Fruit fly (Drosophila melanogaster) whole organism, larva: ENCODE results near the gene CG9698.

Experiments used
- noc ChIP-seq: fragments of 200-800 bp; sonication (Bioruptor generic); optimal IDR thresholded peaks from 3 replicates; lab custom pipeline; 2019; ENCODE audit warnings: missing biosample characterization, mild to moderate bottlenecking, missing genetic modification characterization, moderate library complexity

CG9698 gene

DNA sequence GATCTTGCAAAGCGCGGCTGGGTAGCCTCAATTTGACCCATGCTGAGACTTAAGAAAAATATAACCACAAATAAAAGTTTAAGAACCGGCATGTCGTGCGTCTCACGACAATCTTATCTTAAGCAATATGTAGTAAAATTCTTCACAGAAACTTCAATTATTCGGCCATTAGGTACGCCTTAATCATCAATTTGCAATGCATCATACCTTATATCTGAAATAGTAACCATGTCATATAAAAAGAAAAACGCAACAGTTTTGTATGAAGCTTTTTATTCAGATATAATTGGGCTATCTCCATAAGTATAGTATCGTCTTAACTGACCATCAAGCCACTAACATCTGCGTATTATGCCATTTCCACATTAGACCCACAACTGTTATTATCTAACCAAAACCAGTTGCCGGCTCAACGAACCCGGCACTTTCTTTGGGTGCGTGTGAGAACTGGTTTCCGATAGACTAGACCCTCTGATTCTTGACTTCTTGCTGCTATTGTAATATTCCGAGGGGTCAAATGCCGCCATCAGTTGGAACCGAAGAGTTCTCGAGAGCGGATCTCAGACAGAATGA is at the start of gene CG9698, which contains the start of gene CG31524:
CG9698 (plus strand) TSS at position 523 of the 573 bp plus-strand sequence.
CG31524 (minus strand) TSS at position 101 of the 573 bp plus-strand sequence.
- no peak for TF ChIP-seq noc (tag; lab: Kevin White, UChicago)

DNA sequence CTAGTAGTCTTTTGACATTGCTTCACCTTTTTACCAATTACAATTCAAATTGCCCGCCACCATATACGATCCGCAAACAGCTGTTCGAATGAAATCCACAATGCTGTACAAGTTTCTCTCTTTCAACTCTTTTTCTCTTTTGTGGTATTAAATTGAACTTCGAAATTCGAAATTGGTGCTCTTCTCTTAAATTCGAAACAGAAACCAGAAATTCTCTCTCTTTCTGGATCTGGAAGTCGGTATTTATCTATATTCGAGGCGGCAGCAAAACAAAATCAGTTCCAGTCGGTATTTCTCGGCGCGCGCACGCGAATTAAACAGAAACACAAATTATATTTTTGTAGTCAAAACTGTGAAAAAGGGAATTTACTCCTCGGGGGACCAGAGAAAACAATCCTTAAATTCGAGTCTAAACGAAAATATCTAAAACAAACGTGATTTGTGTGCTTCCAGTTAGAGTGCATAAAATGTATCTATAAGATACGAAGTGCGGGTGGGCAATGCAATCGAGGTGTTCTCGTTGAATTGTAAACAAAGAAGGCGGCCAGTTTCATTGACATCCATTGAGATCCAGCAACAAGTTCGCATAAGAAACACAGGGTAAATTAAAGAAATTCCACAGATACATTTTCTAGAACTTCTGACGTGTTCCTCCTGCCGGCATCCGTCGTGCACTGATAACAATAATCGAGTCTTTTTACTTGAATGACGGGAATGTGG is 48.6 kb upstream of the CG9698 start, which contains the start of gene PH4alphaEFB:
PH4alphaEFB (plus strand) TSS at position 276 of the 720 bp plus-strand sequence.
- no peak for TF ChIP-seq noc (tag; lab: Kevin White, UChicago)

dm6 chr3R:30466515-30466914 is 48.1 kb upstream of the CG9698 start:
- TF ChIP-seq noc (tag; lab: Kevin White, UChicago): no peak

DNA sequence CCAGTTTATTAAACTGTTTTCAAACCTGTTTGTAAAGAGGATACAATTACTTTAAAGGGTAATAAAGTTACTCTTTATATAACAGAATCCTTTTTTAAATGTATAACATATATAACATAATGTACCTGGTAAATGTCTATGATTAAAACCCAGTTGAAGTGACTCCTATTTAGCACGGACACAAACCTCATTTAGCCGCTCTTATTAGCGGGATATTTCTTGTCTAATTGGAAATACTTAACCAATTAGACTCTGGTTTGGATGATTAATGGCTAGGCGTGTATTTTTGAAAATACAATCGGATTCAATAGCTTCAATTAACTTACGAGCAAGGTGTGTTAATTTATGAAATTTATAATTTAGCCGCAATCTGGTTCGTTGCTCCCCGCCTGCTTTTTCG is 47.5 kb upstream of the CG9698 start:
- no peak for TF ChIP-seq noc (tag; lab: Kevin White, UChicago)

DNA sequence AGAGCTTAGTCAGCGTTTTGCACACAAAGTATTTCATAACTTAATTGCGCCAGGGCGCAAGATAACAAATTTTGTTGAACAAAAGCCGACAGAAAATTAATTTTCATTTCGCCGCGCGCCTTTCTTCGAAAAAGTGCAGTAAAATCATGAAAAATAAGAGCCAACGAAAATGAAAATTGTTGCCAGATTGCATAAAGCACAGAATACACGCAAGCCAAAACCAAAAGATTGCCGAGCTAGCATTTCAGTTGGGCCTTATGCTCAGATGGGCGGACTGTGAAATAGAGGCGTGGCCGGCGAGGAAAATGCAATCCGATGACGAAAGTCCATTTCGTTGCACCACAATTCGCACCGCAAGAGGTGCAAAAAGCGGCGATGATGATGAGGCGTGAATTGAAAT is 43.9 kb upstream of the CG9698 start:
- no peak for TF ChIP-seq noc (tag; lab: Kevin White, UChicago)

DNA sequence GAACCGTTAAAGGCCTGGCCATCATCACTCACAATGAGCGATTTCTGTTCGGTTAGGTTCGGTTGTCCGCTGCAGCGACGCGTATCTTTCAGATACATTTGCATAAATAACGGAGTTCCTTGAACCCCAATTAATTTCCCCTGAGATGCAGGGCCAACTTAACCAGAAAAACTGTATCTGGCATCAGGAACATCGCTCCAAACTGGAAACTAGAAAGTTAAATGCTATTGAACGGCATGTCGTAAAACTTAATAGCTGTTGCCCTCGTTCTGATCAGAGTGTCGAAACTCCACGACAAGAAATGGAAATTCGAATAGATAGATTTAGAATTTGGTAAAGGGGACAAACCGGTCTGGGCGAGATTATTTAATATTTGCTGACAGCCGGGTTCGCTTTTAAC is 42.2 kb upstream of the CG9698 start:
- TF ChIP-seq noc (tag; lab: Kevin White, UChicago): no peak

- TF ChIP-seq noc (tag; lab: Kevin White, UChicago): no peak
Observed at dm6 chr3R:30474667-30475213, 39.8 kb upstream of the CG9698 start.

DNA sequence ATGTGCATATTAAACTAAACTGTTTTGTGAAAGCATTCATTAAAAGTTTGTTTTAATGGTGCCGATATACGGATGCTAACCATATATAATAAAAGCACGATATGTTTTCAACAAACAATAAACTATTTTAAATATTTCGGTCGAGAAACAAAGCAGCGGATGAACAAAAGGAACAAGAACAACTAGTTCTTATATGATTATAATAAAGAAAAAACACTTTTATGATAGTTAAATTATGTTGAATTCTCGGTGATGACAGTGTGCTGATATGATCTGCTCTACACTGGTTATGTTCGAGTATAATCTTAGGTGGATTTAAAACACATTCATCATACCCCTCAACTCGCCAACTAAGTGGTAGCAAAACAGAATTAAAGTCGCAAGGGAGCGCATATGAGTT is 38.7 kb upstream of the CG9698 start:
- TF ChIP-seq noc (tag; lab: Kevin White, UChicago): no peak

DNA sequence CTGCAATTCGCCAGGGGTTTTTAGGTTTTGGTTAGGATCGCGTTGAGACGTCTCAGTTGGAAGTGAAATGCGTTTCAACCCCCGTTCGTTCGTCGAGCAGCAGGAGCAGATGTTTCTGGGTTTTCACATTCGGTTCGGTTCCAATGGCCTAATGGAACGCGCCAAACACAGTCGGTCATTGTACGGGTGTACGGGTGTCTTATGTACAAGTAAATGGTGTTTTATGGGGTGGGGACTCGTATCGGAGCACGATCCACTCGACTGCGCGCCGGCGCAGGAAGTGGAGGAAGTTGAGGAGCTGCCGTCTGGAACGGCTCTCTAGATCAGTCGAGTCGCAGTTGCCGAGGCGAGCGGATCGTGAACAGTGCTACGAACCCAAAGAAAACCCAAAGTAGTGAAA is 38.2 kb upstream of the CG9698 start, which contains the start of gene spdo:
spdo (plus strand) TSS at position 318 of the 400 bp plus-strand sequence.
- no peak for TF ChIP-seq noc (tag; lab: Kevin White, UChicago)

DNA sequence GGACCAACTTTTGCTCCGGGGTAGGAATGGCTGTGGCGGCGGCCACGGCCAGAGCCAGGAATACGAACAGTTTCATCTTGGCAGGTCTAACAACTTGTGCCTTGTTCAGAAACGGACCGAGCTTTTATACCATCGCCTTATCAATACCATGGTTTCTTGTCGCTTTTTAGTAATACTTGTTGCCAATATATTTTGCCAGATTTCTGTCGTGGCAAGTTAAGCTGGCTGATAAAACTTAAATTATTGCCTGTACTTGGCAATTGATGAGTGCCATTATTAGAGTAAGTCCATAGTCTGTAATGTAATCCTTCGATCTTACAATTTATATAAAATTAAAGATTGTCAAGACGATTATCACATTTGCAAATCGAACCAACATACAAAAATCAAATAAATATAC is 26.7 kb upstream of the CG9698 start, which contains the start of gene Jon99Fii:
Jon99Fii (minus strand) TSS at position 101 of the 400 bp plus-strand sequence.
- no peak for TF ChIP-seq noc (tag; lab: Kevin White, UChicago)

DNA sequence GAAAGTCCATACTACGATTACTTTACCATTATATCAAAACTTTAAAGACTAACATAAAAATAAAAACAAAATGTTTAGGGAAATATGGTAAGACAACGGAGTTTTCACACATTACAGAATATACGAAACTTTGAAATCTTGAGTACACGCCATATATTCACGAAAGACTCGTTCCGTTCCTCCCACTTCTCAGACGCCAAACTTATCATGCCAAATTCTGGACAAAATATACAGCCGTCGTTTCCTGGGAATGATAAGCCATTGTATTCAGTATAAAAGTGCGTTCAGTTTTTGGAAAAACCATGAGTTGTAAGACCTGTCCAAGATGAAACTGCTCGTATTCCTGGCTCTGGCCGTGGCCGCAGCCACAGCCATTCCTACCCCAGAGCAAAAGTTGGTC is 25.9 kb upstream of the CG9698 start, which contains the start of gene Jon99Fi:
Jon99Fi (plus strand) TSS at position 301 of the 400 bp plus-strand sequence.
- peak; percentile 47 for TF ChIP-seq noc (tag; lab: Kevin White, UChicago)

DNA sequence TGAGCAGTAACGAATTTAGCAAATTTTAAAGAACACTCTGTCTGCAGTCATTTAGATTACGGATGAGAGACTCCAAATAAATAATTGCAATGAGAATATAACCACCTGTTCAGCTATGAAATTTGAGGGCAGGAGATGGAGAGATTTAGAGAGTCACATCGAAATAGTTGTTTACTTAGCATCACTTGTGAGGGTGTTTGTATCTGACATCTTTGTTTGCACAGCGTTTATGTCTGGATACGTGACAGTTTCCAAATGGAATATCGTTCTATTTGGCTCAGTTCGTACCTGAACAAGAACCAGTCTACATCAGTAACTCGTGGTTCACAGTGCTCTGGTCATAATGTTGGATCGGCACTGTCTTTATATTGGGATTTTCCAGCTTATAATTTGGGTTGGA is 24.8 kb upstream of the CG9698 start, which contains the start of gene PH4alphaSG2:
PH4alphaSG2 (plus strand) TSS at position 278 of the 400 bp plus-strand sequence.
- peak; percentile 11 for TF ChIP-seq noc (tag; lab: Kevin White, UChicago)

- no peak for TF ChIP-seq noc (tag; lab: Kevin White, UChicago)
Observed at dm6 chr3R:30496103-30496858, 18.3 kb upstream of the CG9698 start, which contains the start of gene PH4alphaMP. Gene PH4alphaMP (minus strand): TSS chr3R:30496153.

dm6 chr3R:30500226-30500625 is 14.4 kb upstream of the CG9698 start, which contains the start of gene PH4alphaNE1:
Gene PH4alphaNE1 (minus strand): TSS chr3R:30500326.
- no peak for TF ChIP-seq noc (tag; lab: Kevin White, UChicago)

dm6 chr3R:30501174-30501573 is 13.4 kb upstream of the CG9698 start:
- peak; percentile 36 for TF ChIP-seq noc (tag; lab: Kevin White, UChicago)
